Worm (Caenorhabditis elegans) whole organism, L2 larva: ENCODE results near the gene mes-2.

ENCODE experiments used
- ceh-16 ChIP-seq: fragments of 150-350 bp; optimal IDR thresholded peaks from 2 replicates; lab custom pipeline; 2014; ENCODE audit warnings: missing biosample characterization, missing genetic modification characterization
- dmd-4 ChIP-seq: sonication (generic microtip); optimal IDR thresholded peaks from 2 replicates; lab custom pipeline; 2017; ENCODE audit warnings: missing biosample characterization, missing genetic modification characterization
- lsy-2 ChIP-seq, 2 experiments: fragments of 150-350 bp in 1 of 2; sonication (generic microtip) in 1 of 2; optimal IDR thresholded peaks; 2 replicates each; lab custom pipeline; 2014 to 2017; ENCODE audit warnings: missing biosample characterization in 2 of 2, missing genetic modification characterization in 2 of 2
- mdl-1 ChIP-seq, 2 experiments: fragments of 150-350 bp in 1 of 2; sonication (generic microtip) in 1 of 2; optimal IDR thresholded peaks; 2 replicates each; lab custom pipeline; 2017; ENCODE audit warnings: missing biosample characterization in 2 of 2, missing genetic modification characterization in 2 of 2
- nhr-11 ChIP-seq: fragments of 150-350 bp; optimal IDR thresholded peaks from 2 replicates; lab custom pipeline; 2014; ENCODE audit warnings: missing biosample characterization, missing genetic modification characterization
- nhr-12 ChIP-seq: fragments of 150-350 bp; optimal IDR thresholded peaks from 2 replicates; lab custom pipeline; 2014; ENCODE audit warnings: missing biosample characterization, missing genetic modification characterization
- skn-1 ChIP-seq: sonication (generic microtip); optimal IDR thresholded peaks from 2 replicates; lab custom pipeline; 2017; ENCODE audit warnings: missing biosample characterization, missing genetic modification characterization

DNA sequence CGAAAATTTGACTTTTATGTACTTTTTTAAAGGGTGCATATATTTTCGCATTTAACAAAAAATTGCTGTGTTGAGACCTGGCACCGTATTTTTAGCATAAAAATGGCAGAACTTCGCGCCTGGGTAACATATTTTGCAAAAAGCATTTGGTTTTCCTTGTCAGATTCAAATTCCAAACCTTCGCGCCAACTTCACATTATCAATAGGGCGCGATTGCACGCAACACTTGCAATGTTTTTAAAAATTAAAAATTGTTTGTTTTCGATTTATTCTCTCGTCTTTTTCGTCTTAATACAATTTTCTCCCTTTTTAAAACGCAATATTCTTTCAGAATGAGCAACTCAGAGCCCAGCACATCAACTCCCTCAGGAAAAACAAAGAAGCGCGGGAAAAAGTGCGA is at the start of gene mes-2:
- TF ChIP-seq nhr-11 (tag; lab: Kevin White, UChicago) (no peak), nhr-12 (no peak), ceh-16 (no peak), lsy-2 (tag; optimal IDR thresholded peaks at IDR 0.05; lab: Kevin White, UChicago) (peak; percentile 82 to 92), mdl-1 (tag; optimal IDR thresholded peaks at IDR 0.05; lab: Kevin White, UChicago) (no peak), skn-1 (no peak), dmd-4 (tag; lab: Kevin White, UChicago) (no peak)
